Worm (Caenorhabditis elegans) whole organism, young adult: ENCODE results near the gene hrg-5.
A peak's percentile ranks its signal among the peaks of the same experiment; 100 is the strongest.

Source experiments
- rpc-1 ChIP-seq, 2 experiments: fragments of 150-350 bp in 1 of 2; sonication (generic microtip) in 1 of 2; optimal IDR thresholded peaks; 2 replicates each; lab custom pipeline; 2014 to 2018; ENCODE audit warnings: missing biosample characterization in 1 of 2, missing genetic modification characterization in 1 of 2, missing genetic modification reagents in 1 of 2, missing genotype in 1 of 2
- tlf-1 ChIP-seq: fragments of 200-800 bp; sonication (Bioruptor generic); optimal IDR thresholded peaks from 2 replicates; lab custom pipeline; 2018; ENCODE audit warnings: mild to moderate bottlenecking, missing genetic modification characterization, missing compliant biosample characterization
- unc-62 ChIP-seq: fragments of 150-350 bp; optimal IDR thresholded peaks from 2 replicates; lab custom pipeline; 2014; ENCODE audit warnings: missing biosample characterization, missing genetic modification reagents, missing genetic modification characterization

DNA sequence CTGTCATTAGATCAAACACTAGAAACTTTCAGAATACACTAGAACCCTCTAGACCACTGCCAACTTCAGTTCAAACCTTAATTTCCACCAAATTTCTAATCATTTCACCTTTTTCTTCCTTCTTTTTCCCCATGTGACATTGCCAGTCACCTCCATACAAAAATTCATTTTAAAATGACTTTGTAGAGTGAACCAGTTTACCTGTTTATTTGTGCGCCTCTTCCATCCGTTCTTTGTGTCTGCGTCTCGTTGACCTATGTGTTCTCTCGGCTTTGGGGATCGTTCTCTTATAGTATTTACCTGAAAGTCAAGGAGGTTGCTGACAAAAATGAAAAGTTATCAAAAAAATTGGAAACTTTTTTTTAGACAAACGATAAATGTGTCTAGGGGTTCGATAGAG is 48.6 kb downstream of the hrg-5 start:
- TF ChIP-seq rpc-1 (optimal IDR thresholded peaks at IDR 0.05; lab: Kevin White, UChicago), result peak; percentile 24
- no peak for TF ChIP-seq rpc-1 (tag; optimal IDR thresholded peaks at IDR 0.05; lab: Kevin White, UChicago)
- TF ChIP-seq unc-62 (GFP tag; lab: Kevin White, UChicago), result no peak
- TF ChIP-seq tlf-1 (GFP tag; lab: Kevin White, UChicago), result no peak
